Fruit fly (Drosophila melanogaster) whole organism, embryonic: ENCODE data around the gene Acp76A.

Experiments
- Blimp-1 ChIP-seq: fragments of 200-800 bp; sonication (Bioruptor generic); optimal IDR thresholded peaks from 3 replicates; lab custom pipeline; 2018; ENCODE audit warnings: missing biosample characterization, missing genetic modification characterization, mild to moderate bottlenecking, moderate library complexity, missing genetic modification reagents
- CG12155 ChIP-seq: fragments of 200-800 bp; sonication (Bioruptor generic); optimal IDR thresholded peaks from 3 replicates; lab custom pipeline; 2016; ENCODE audit warnings: missing biosample characterization, missing genetic modification characterization
- CG16863 ChIP-seq: fragments of 200-800 bp; sonication (Bioruptor generic); optimal IDR thresholded peaks from 3 replicates; lab custom pipeline; 2016; ENCODE audit warnings: missing biosample characterization, missing genetic modification characterization
- Trl ChIP-seq, 3 experiments: fragments of >200 bp in 2 of 3; fragments of 200-800 bp in 1 of 3; sonication (Bioruptor generic) in 1 of 3; optimal IDR thresholded peaks; 2 replicates in 1 of 3; 3 replicates in 2 of 3; lab custom pipeline; 2016 to 2017; ENCODE audit warnings: missing biosample characterization in 1 of 3, missing genetic modification characterization in 1 of 3
- bigmax ChIP-seq: fragments of 200-800 bp; sonication (Bioruptor generic); optimal IDR thresholded peaks from 2 replicates; lab custom pipeline; 2018; ENCODE audit warnings: missing biosample characterization, mild to moderate bottlenecking, missing genetic modification characterization

dm6 chr3L:19085688-19086363 is 34.0 kb upstream of the Acp76A start:
- no peak for TF ChIP-seq Blimp-1
- TF ChIP-seq CG16863 (GFP tag; lab: Kevin White, UChicago): no peak
- TF ChIP-seq CG12155: no peak
- no peak for TF ChIP-seq Trl (optimal IDR thresholded peaks at IDR 0.05; lab: Kevin White, UChicago)
- TF ChIP-seq Trl (GFP tag; optimal IDR thresholded peaks at IDR 0.05; lab: Kevin White, UChicago): no peak
- TF ChIP-seq bigmax (GFP tag; lab: Kevin White, UChicago): no peak
